Worm (Caenorhabditis elegans) whole organism, young adult: ENCODE results near the gene sdz-7.

ENCODE experiments used
- B0261.1 ChIP-seq: sonication (generic microtip); optimal IDR thresholded peaks from 2 replicates; lab custom pipeline; 2016; ENCODE audit warnings: mild to moderate bottlenecking, missing genetic modification characterization, moderate library complexity, missing compliant biosample characterization
- B0336.3 ChIP-seq: fragments of 200-800 bp; sonication (Bioruptor generic); IDR thresholded peaks from 2 replicates; pipeline ENCODE4 v1.3.6; 2022; ENCODE audit warnings: missing genetic modification characterization, missing compliant biosample characterization
- D2030.7 ChIP-seq: fragments of 200-800 bp; sonication (Bioruptor generic); IDR thresholded peaks from 2 replicates; pipeline ENCODE4 v1.3.6; 2022; ENCODE audit warnings: missing genetic modification reagents, missing genetic modification characterization, missing compliant biosample characterization
- F22D6.2 ChIP-seq: sonication (generic microtip); optimal IDR thresholded peaks from 2 replicates; lab custom pipeline; 2016; ENCODE audit warnings: mild to moderate bottlenecking, missing genetic modification characterization, missing compliant biosample characterization
- F37B4.10 ChIP-seq: fragments of 200-800 bp; sonication (Bioruptor generic); IDR thresholded peaks from 2 replicates; pipeline ENCODE4 v1.3.6; 2022; ENCODE audit warnings: missing genetic modification characterization, missing compliant biosample characterization
- F39B2.1 ChIP-seq: fragments of 200-800 bp; sonication (Bioruptor generic); IDR thresholded peaks from 2 replicates; pipeline ENCODE4 v1.3.6; 2022; ENCODE audit warnings: missing genetic modification reagents, missing genetic modification characterization, missing compliant biosample characterization
- F52B5.7 ChIP-seq: sonication (generic microtip); optimal IDR thresholded peaks from 2 replicates; lab custom pipeline; 2016; ENCODE audit warnings: mild to moderate bottlenecking, missing genetic modification characterization, missing compliant biosample characterization
- K11D2.4 ChIP-seq: fragments of 200-800 bp; sonication (Bioruptor generic); IDR thresholded peaks from 2 replicates; pipeline ENCODE4 v1.3.6; 2022; ENCODE audit warnings: missing genetic modification reagents, missing genetic modification characterization, missing compliant biosample characterization
- T26A5.8 ChIP-seq: sonication (generic microtip); optimal IDR thresholded peaks from 2 replicates; lab custom pipeline; 2016; ENCODE audit warnings: missing genetic modification characterization, missing compliant biosample characterization
- Y53F4B.3 ChIP-seq: fragments of 200-800 bp; sonication (Bioruptor generic); IDR thresholded peaks from 2 replicates; pipeline ENCODE4 v1.3.6; 2022; ENCODE audit warnings: missing genetic modification reagents, missing genetic modification characterization, missing compliant biosample characterization
- Y79H2A.3 ChIP-seq: fragments of 200-800 bp; sonication (Bioruptor generic); conservative IDR thresholded peaks from 2 replicates; pipeline ENCODE4 v1.3.6; 2022; ENCODE audit warnings: missing genetic modification reagents, missing genetic modification characterization, missing compliant biosample characterization
- Y95B8A.8 ChIP-seq: fragments of 200-800 bp; sonication (Bioruptor generic); IDR thresholded peaks from 2 replicates; pipeline ENCODE4 v1.3.6; 2022; ENCODE audit warnings: missing genetic modification reagents, missing genetic modification characterization, missing compliant biosample characterization
- aptf-3 ChIP-seq: fragments of 200-800 bp; sonication (Bioruptor generic); IDR thresholded peaks from 2 replicates; pipeline ENCODE4 v1.3.6; 2022; ENCODE audit warnings: missing genetic modification characterization, missing compliant biosample characterization
- attf-5 ChIP-seq: fragments of 200-800 bp; sonication (Bioruptor generic); optimal IDR thresholded peaks from 2 replicates; lab custom pipeline; 2018; ENCODE audit warnings: mild to moderate bottlenecking, missing genetic modification characterization, missing compliant biosample characterization
- attf-6 ChIP-seq: fragments of 200-800 bp; sonication (Bioruptor generic); IDR thresholded peaks from 2 replicates; pipeline ENCODE4 v1.3.6; 2022; ENCODE audit warnings: missing genetic modification reagents, missing genetic modification characterization, missing compliant biosample characterization
- bed-2 ChIP-seq: fragments of 200-800 bp; sonication (Bioruptor generic); IDR thresholded peaks from 2 replicates; pipeline ENCODE4 v1.3.6; 2022; ENCODE audit warnings: missing genetic modification reagents, missing genetic modification characterization, missing compliant biosample characterization
- cebp-1 ChIP-seq, 2 experiments: fragments of 200-800 bp in 1 of 2; sonication (Bioruptor generic) in 1 of 2; sonication (generic microtip) in 1 of 2; IDR thresholded peaks in 1 of 2; optimal IDR thresholded peaks in 1 of 2; 2 replicates each; pipeline versions ENCODE4 v1.3.6 to Lab custom; 2017 to 2022; ENCODE audit warnings: missing compliant biosample characterization in 2 of 2, missing genetic modification characterization in 2 of 2, mild to moderate bottlenecking in 1 of 2, missing genetic modification reagents in 1 of 2, moderate library complexity in 1 of 2
- ceh-40 ChIP-seq: fragments of 200-800 bp; sonication (Bioruptor generic); IDR thresholded peaks from 2 replicates; pipeline ENCODE4 v1.3.6; 2022; ENCODE audit warnings: missing genetic modification characterization, missing compliant biosample characterization
- ceh-58 ChIP-seq: fragments of 200-800 bp; sonication (Bioruptor generic); IDR thresholded peaks from 2 replicates; pipeline ENCODE4 v1.3.6; 2022; ENCODE audit warnings: missing genetic modification characterization, missing compliant biosample characterization
- ceh-79 ChIP-seq: sonication (generic microtip); optimal IDR thresholded peaks from 2 replicates; lab custom pipeline; 2017; ENCODE audit warnings: mild to moderate bottlenecking, missing genetic modification characterization, missing compliant biosample characterization
- egl-18 ChIP-seq: fragments of 200-800 bp; sonication (Bioruptor generic); IDR thresholded peaks from 2 replicates; pipeline ENCODE4 v1.3.6; 2022; ENCODE audit warnings: missing genetic modification reagents, missing genetic modification characterization, missing compliant biosample characterization
- egl-44 ChIP-seq: fragments of 200-800 bp; sonication (Bioruptor generic); IDR thresholded peaks from 2 replicates; pipeline ENCODE4 v1.3.6; 2022; ENCODE audit warnings: missing genetic modification reagents, missing genetic modification characterization, missing compliant biosample characterization
- ekl-4 ChIP-seq: fragments of 200-800 bp; sonication (Bioruptor generic); IDR thresholded peaks from 2 replicates; pipeline ENCODE4 v1.3.6; 2022; ENCODE audit warnings: missing genetic modification reagents, missing genetic modification characterization, missing compliant biosample characterization
- hlh-12 ChIP-seq: sonication (generic microtip); optimal IDR thresholded peaks from 2 replicates; lab custom pipeline; 2016; ENCODE audit warnings: missing genetic modification characterization, missing compliant biosample characterization
- hmg-20 ChIP-seq: fragments of 200-800 bp; sonication (Bioruptor generic); IDR thresholded peaks from 2 replicates; pipeline ENCODE4 v1.3.6; 2022; ENCODE audit warnings: missing genetic modification reagents, missing genetic modification characterization, missing compliant biosample characterization
- lag-1 ChIP-seq: fragments of 200-800 bp; sonication (Bioruptor generic); IDR thresholded peaks from 2 replicates; pipeline ENCODE4 v1.3.6; 2022; ENCODE audit warnings: missing genetic modification reagents, missing genetic modification characterization, missing compliant biosample characterization
- let-526 ChIP-seq: fragments of 200-800 bp; sonication (Bioruptor generic); IDR thresholded peaks from 2 replicates; pipeline ENCODE4 v1.3.6; 2022; ENCODE audit warnings: missing genetic modification reagents, missing genetic modification characterization, missing compliant biosample characterization
- let-607 ChIP-seq, 2 experiments: fragments of 200-800 bp in 1 of 2; sonication (Bioruptor generic) in 1 of 2; sonication (generic microtip) in 1 of 2; optimal IDR thresholded peaks; 2 replicates each; lab custom pipeline; 2016 to 2018; ENCODE audit warnings: mild to moderate bottlenecking in 2 of 2, missing compliant biosample characterization in 2 of 2, missing genetic modification characterization in 2 of 2, moderate library complexity in 2 of 2, missing genotype in 1 of 2
- lir-1 ChIP-seq: fragments of 200-800 bp; sonication (Bioruptor generic); conservative IDR thresholded peaks from 2 replicates; pipeline ENCODE4 v1.3.6; 2022; ENCODE audit warnings: missing genetic modification reagents, missing genetic modification characterization, missing compliant biosample characterization
- lsl-1 ChIP-seq: fragments of 200-800 bp; sonication (Bioruptor generic); optimal IDR thresholded peaks from 2 replicates; lab custom pipeline; 2018; ENCODE audit warnings: mild to moderate bottlenecking, missing genetic modification characterization, moderate library complexity, missing compliant biosample characterization
- lsy-27 ChIP-seq: sonication (generic microtip); optimal IDR thresholded peaks from 2 replicates; lab custom pipeline; 2017; ENCODE audit warnings: missing genetic modification characterization, mild to moderate bottlenecking, missing compliant biosample characterization, antibody characterized with exemption, missing genotype, borderline replicate concordance; ENCODE audit not compliant: insufficient read depth
- madf-3 ChIP-seq: fragments of 200-800 bp; sonication (Bioruptor generic); IDR thresholded peaks from 2 replicates; pipeline ENCODE4 v1.3.6; 2022; ENCODE audit warnings: missing genetic modification reagents, missing genetic modification characterization, missing compliant biosample characterization
- nfya-1 ChIP-seq: sonication (generic microtip); optimal IDR thresholded peaks from 2 replicates; lab custom pipeline; 2017; ENCODE audit warnings: antibody characterized with exemption, missing compliant biosample characterization, missing genetic modification characterization, borderline replicate concordance; ENCODE audit not compliant: insufficient read depth
- nfyb-1 ChIP-seq: fragments of 200-800 bp; sonication (Bioruptor generic); IDR thresholded peaks from 2 replicates; pipeline ENCODE4 v1.3.6; 2022; ENCODE audit warnings: missing genetic modification reagents, missing genetic modification characterization, missing compliant biosample characterization
- nhr-120 ChIP-seq: fragments of 200-800 bp; sonication (Bioruptor generic); IDR thresholded peaks from 2 replicates; pipeline ENCODE4 v1.3.6; 2022; ENCODE audit warnings: missing genetic modification characterization, missing compliant biosample characterization
- nhr-80 ChIP-seq: sonication (generic microtip); optimal IDR thresholded peaks from 2 replicates; lab custom pipeline; 2016; ENCODE audit warnings: missing genetic modification characterization, missing compliant biosample characterization
- nhr-90 ChIP-seq: sonication (generic microtip); optimal IDR thresholded peaks from 2 replicates; lab custom pipeline; 2016; ENCODE audit warnings: missing genotype, mild to moderate bottlenecking, missing genetic modification characterization, missing compliant biosample characterization
- repo-1 ChIP-seq: sonication (generic microtip); optimal IDR thresholded peaks from 2 replicates; lab custom pipeline; 2017; ENCODE audit warnings: mild to moderate bottlenecking, missing genetic modification characterization, missing compliant biosample characterization
- sdz-38 ChIP-seq: sonication (generic microtip); optimal IDR thresholded peaks from 2 replicates; lab custom pipeline; 2016; ENCODE audit warnings: missing genotype, missing genetic modification characterization, missing compliant biosample characterization
- sea-2 ChIP-seq: fragments of 200-800 bp; sonication (Bioruptor generic); IDR thresholded peaks from 2 replicates; pipeline ENCODE4 v1.3.6; 2022; ENCODE audit warnings: missing genetic modification characterization, missing compliant biosample characterization
- snpc-1.1 ChIP-seq: sonication (generic microtip); optimal IDR thresholded peaks from 2 replicates; lab custom pipeline; 2017; ENCODE audit warnings: missing genetic modification characterization, mild to moderate bottlenecking, missing compliant biosample characterization, antibody characterized with exemption, moderate library complexity, missing genotype, missing genetic modification reagents; ENCODE audit not compliant: insufficient read depth
- snpc-1.3 ChIP-seq: sonication (generic microtip); optimal IDR thresholded peaks from 2 replicates; lab custom pipeline; 2017; ENCODE audit warnings: missing genetic modification characterization, mild to moderate bottlenecking, missing compliant biosample characterization, antibody characterized with exemption, moderate library complexity, missing genotype, missing genetic modification reagents; ENCODE audit not compliant: insufficient read depth
- snpc-4 ChIP-seq, 5 experiments: fragments of 150-350 bp in 1 of 5; sonication (generic microtip) in 4 of 5; optimal IDR thresholded peaks; 2 replicates each; lab custom pipeline; 2014 to 2018; ENCODE audit warnings: missing genetic modification characterization in 5 of 5, missing biosample characterization in 3 of 5, antibody characterized with exemption in 2 of 5, mild to moderate bottlenecking in 2 of 5, missing compliant biosample characterization in 2 of 5, missing genotype in 2 of 5, moderate library complexity in 2 of 5, missing genetic modification reagents in 1 of 5
- tbp1 ChIP-seq: fragments of 200-800 bp; sonication (Bioruptor generic); optimal IDR thresholded peaks from 2 replicates; lab custom pipeline; 2018; ENCODE audit warnings: mild to moderate bottlenecking, missing genetic modification characterization, missing compliant biosample characterization
- ztf-25 ChIP-seq: fragments of 200-800 bp; sonication (Bioruptor generic); IDR thresholded peaks from 2 replicates; pipeline ENCODE4 v1.3.6; 2022; ENCODE audit warnings: missing genetic modification reagents, missing genetic modification characterization, missing compliant biosample characterization

Gene sdz-7

ce11 chrII:3911284-3911683 is 33.5 kb upstream of the sdz-7 start (continued):
- no peak for TF ChIP-seq hmg-20
- TF ChIP-seq let-526 (GFP tag; lab: Robert Waterston, UW) = no peak
- TF ChIP-seq bed-2 (GFP tag; lab: Robert Waterston, UW) = no peak
- TF ChIP-seq attf-5 (GFP tag; lab: Kevin White, UChicago) = peak; percentile 53
- no peak for TF ChIP-seq nhr-120
- TF ChIP-seq cebp-1 (GFP tag; IDR thresholded peaks at IDR 0.05; lab: Robert Waterston, UW) = no peak
- TF ChIP-seq cebp-1 (tag; optimal IDR thresholded peaks at IDR 0.05; lab: Kevin White, UChicago) = peak; percentile 55
- TF ChIP-seq T26A5.8 = no peak
- no peak for TF ChIP-seq F22D6.2 (tag; lab: Kevin White, UChicago)
- TF ChIP-seq ceh-79 (tag; lab: Kevin White, UChicago) = no peak
- TF ChIP-seq snpc-1.1 (tag; lab: Kevin White, UChicago) = no peak
- no peak for TF ChIP-seq Y95B8A.8 (GFP tag; lab: Robert Waterston, UW)
- TF ChIP-seq B0261.1 (tag; lab: Kevin White, UChicago) = no peak
- no peak for TF ChIP-seq F52B5.7 (tag; lab: Kevin White, UChicago)
- peak; percentile 71; the same call in 1 of the 2 replicates for TF ChIP-seq nfyb-1 (GFP tag; lab: Robert Waterston, UW)
- TF ChIP-seq let-607 (tag; optimal IDR thresholded peaks at IDR 0.05; lab: Kevin White, UChicago) = peak in 1 of 2 experiments; percentile 18
- TF ChIP-seq egl-18 = no peak
- no peak for TF ChIP-seq K11D2.4
- TF ChIP-seq sea-2 (GFP tag; lab: Robert Waterston, UW) = no peak
- no peak for TF ChIP-seq lsl-1
- TF ChIP-seq repo-1 (tag; lab: Kevin White, UChicago) = no peak
- TF ChIP-seq ceh-58 (GFP tag; lab: Robert Waterston, UW) = no peak
- TF ChIP-seq lir-1 (GFP tag; lab: Robert Waterston, UW) = no peak
- TF ChIP-seq egl-44 (GFP tag; lab: Robert Waterston, UW) = no peak
- TF ChIP-seq hlh-12 (tag; lab: Kevin White, UChicago) = no peak
- no peak for TF ChIP-seq Y79H2A.3
- TF ChIP-seq B0336.3 (GFP tag; lab: Robert Waterston, UW) = no peak
- TF ChIP-seq tbp1 = no peak
- no peak for TF ChIP-seq F37B4.10

ce11 chrII:3910737-3911136 is 33.0 kb upstream of the sdz-7 start, which contains the start of gene bcmo-2:
TSS of gene bcmo-2 (minus strand) at chrII:3910837.
- TF ChIP-seq lsy-27 (tag; lab: Kevin White, UChicago) (no peak), repo-1 (tag; lab: Kevin White, UChicago) (no peak), snpc-4 (GFP tag; optimal IDR thresholded peaks at IDR 0.05; lab: Kevin White, UChicago) (no peak), snpc-4 (tag; optimal IDR thresholded peaks at IDR 0.05; lab: Kevin White, UChicago) (peak in 2 of 4 experiments; percentile 1 to 35)

- no peak for TF ChIP-seq D2030.7
- no peak for TF ChIP-seq F39B2.1 (GFP tag; lab: Robert Waterston, UW)
- TF ChIP-seq Y53F4B.3 (GFP tag; lab: Robert Waterston, UW) = no peak
- TF ChIP-seq ztf-25 (GFP tag; lab: Robert Waterston, UW) = no peak
- no peak for TF ChIP-seq sdz-38 (tag; lab: Kevin White, UChicago)
- TF ChIP-seq madf-3 = no peak
- no peak for TF ChIP-seq ceh-40 (GFP tag; lab: Robert Waterston, UW)
- no peak for TF ChIP-seq nhr-80 (tag; lab: Kevin White, UChicago)
- TF ChIP-seq bed-2 (GFP tag; lab: Robert Waterston, UW) = no peak
- TF ChIP-seq snpc-1.3 (tag; lab: Kevin White, UChicago) = no peak
- TF ChIP-seq nhr-90 (tag; lab: Kevin White, UChicago) = no peak
- TF ChIP-seq nfya-1 = no peak
- TF ChIP-seq ekl-4 = no peak
- no peak for TF ChIP-seq aptf-3 (GFP tag; lab: Robert Waterston, UW)
- TF ChIP-seq attf-6 (GFP tag; lab: Robert Waterston, UW) = no peak
- TF ChIP-seq lag-1 (GFP tag; lab: Robert Waterston, UW) = no peak
- TF ChIP-seq sea-2 (GFP tag; lab: Robert Waterston, UW) = no peak
- TF ChIP-seq, all 124 proteins: peak for 0
Measured at ce11 chrII:3909301-3909700, 31.5 kb upstream of the sdz-7 start.
